Worm (Caenorhabditis elegans) whole organism, midembryonic: Measurements from ENCODE around the gene tra-1.
"Not testable (repeated sequence)": the region's sequence is repeated elsewhere in the genome, so short reads cannot be mapped to it uniquely, and the experiment has no call there.

Experiments
- T22C8.4 ChIP-seq: fragments of 200-800 bp; sonication (Bioruptor generic); IDR thresholded peaks from 2 replicates; pipeline ENCODE4 v1.3.6; 2022; ENCODE audit warnings: missing genetic modification characterization, missing compliant biosample characterization
- cog-1 ChIP-seq: sonication (generic microtip); optimal IDR thresholded peaks from 2 replicates; lab custom pipeline; 2016; ENCODE audit warnings: missing genetic modification characterization, missing compliant biosample characterization
- flt-1 ChIP-seq: fragments of 200-800 bp; sonication (Bioruptor generic); IDR thresholded peaks from 2 replicates; pipeline ENCODE4 v1.3.6; 2022; ENCODE audit warnings: missing genetic modification characterization, missing compliant biosample characterization
- klf-2 ChIP-seq: fragments of 200-800 bp; sonication (Bioruptor generic); conservative IDR thresholded peaks from 2 replicates; pipeline ENCODE4 v1.3.6; 2022; ENCODE audit warnings: missing genetic modification reagents, missing genetic modification characterization, missing compliant biosample characterization
- med-1 ChIP-seq: sonication (generic microtip); optimal IDR thresholded peaks from 2 replicates; lab custom pipeline; 2017; ENCODE audit warnings: missing genetic modification characterization, mild to moderate bottlenecking, missing compliant biosample characterization, antibody characterized with exemption, missing genetic modification reagents; ENCODE audit not compliant: insufficient read depth
- ref-1 ChIP-seq: fragments of 200-800 bp; sonication (Bioruptor generic); conservative IDR thresholded peaks from 2 replicates; pipeline ENCODE4 v1.3.6; 2022; ENCODE audit warnings: missing genetic modification reagents, missing genetic modification characterization, missing compliant biosample characterization
- tab-1 ChIP-seq: fragments of 200-800 bp; sonication (Bioruptor generic); IDR thresholded peaks from 2 replicates; pipeline ENCODE4 v1.3.6; 2022; ENCODE audit warnings: missing genetic modification characterization, missing compliant biosample characterization
- ztf-23 ChIP-seq: fragments of 200-800 bp; sonication (Bioruptor generic); IDR thresholded peaks from 2 replicates; pipeline ENCODE4 v1.3.6; 2022; ENCODE audit warnings: missing genetic modification reagents, missing genetic modification characterization, missing compliant biosample characterization
- ztf-29 ChIP-seq: fragments of 200-800 bp; sonication (Bioruptor generic); IDR thresholded peaks from 2 replicates; pipeline ENCODE4 v1.3.6; 2022; ENCODE audit warnings: missing genetic modification reagents, missing genetic modification characterization, missing compliant biosample characterization

Gene tra-1

DNA sequence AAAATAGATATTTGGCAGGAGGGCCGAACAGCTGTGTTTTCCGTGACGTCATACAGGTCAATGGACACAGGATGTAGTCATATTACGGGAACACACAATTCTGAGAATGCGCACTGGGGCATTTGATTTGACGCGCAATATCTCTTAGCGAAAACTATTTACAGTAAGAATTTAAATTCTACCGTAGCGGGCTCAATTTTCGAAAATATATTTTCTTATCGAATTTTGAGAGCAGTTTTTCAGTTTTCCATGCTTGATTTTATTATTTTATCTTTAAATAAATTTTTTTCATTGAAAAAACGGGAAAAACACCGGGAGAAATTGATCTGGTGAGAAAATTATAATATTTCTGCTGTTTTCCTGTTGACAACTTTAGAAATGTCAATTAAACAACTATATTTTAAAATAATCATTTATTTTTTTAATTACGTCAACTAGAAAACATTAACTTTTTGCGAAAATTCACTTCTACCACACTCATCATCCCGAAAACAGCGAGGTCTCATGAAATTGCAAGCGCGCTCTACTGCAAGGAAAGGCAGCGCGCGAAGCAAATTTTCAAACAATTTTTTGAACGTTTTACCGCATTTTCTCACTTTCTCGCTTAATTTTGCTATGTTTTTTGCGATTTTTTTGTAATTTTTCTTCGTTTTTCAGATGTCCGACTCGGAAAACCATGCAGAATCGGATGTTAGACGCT lies 53.1 kb downstream of the tra-1 start, which contains the start of the genes Y47D3A.1 and pola-1:
Gene Y47D3A.1 (minus strand): TSS at position 51 of the 700 bp plus-strand sequence.
Gene pola-1 (plus strand): TSS at position 658 of the 700 bp plus-strand sequence.
- TF ChIP-seq tab-1 (GFP tag; lab: Robert Waterston, UW) (no peak), cog-1 (tag; lab: Kevin White, UChicago) (peak; percentile 69), ztf-23 (GFP tag; lab: Robert Waterston, UW) (peak; percentile 84), klf-2 (GFP tag; lab: Robert Waterston, UW) (0 out of 2 replicates have a peak, but pooled peaks have one; percentile 60), flt-1 (GFP tag; lab: Robert Waterston, UW) (peak; percentile 79)

DNA sequence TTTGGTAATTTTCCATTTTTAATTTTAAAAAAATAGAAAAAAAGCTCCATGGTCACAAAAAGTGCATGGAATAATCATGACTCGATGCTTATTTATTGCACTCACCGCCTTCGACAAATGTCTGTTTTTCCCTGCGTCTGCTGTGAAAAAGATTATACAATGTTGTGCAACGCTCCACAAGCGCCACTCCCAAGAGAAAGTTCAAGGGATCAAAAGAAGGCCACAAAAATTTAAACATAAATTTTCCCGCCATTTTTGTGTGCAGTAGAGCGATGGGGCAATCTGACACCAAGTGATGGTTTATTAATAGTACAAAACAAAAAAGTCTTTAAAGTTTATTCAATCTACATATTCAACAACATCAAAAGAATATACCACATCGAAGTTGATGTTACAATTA lies 56.1 kb downstream of the tra-1 start, which contains the start of gene fbxa-128:
Gene fbxa-128 (minus strand): TSS at position 192 of the 400 bp plus-strand sequence.
- TF ChIP-seq ztf-23 (GFP tag; lab: Robert Waterston, UW) (no peak), tab-1 (GFP tag; lab: Robert Waterston, UW) (no peak), med-1 (GFP tag; lab: Kevin White, UChicago) (no peak), ztf-29 (no peak), T22C8.4 (no peak), klf-2 (GFP tag; lab: Robert Waterston, UW) (no peak), flt-1 (GFP tag; lab: Robert Waterston, UW) (no peak), cog-1 (tag; lab: Kevin White, UChicago) (no peak), ref-1 (GFP tag; lab: Robert Waterston, UW) (no peak)

DNA sequence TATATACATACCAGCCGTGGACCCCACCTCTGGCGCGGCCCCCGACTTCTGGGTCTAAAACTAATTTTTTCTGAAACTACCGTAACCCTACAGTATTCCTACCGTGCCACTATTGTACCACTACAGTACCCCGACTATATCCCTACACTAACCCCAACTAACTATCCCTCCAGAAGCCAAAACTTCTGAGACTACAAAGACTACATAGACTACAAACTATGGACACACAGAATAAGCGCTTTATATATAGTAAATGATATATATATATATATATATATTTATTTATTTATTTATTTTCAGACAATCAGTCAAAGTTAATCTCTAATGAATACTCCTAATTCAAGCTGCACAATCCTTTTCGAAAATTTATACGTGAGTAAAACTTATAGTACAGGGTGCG lies 63.5 kb downstream of the tra-1 start, which contains the start of gene pha-1:
Gene pha-1 (plus strand): TSS at position 301 of the 400 bp plus-strand sequence.
- TF ChIP-seq ztf-29; flt-1 (GFP tag; lab: Robert Waterston, UW); T22C8.4: not testable (repeated sequence)

DNA sequence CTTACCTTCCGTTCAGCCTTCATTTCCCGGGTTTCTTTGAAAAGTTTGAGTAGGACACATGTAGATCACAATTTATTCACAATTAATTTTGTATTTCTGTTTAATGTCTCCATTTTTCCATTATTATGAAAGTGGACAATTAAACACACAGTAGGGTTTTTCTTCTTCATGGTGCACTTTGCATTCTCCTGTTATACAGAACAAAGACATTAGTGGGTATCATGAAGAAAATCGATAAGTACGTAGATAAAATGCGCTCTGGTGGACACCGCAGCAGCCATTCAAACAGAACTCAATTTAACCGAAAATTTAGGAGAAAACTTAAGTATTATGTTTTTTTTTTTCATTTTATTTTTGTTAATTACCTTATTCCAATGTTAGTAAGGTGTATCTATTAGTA lies 65.6 kb downstream of the tra-1 start:
- TF ChIP-seq klf-2 (GFP tag; lab: Robert Waterston, UW) (no peak), T22C8.4 (peak; percentile 37; the same call in 1 of the 2 replicates)

DNA sequence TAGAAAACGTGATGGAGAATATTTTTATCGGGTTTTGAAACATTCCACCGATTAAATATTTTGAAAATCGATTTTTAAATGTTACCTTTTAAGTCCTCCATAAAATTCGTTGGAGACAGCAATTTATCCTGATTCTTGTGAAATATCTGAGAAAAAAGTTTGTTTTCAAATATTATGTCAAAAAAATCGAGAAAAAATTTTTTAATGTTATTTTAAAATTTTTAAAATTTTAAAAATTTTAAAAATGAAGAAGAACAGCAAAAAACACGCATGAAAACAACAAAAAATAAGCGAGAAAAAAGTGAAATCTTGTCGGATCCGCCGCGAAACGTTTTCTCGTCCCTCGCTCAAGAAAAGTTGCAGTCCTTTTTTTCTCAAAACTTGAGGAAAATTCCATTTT lies 67.5 kb downstream of the tra-1 start, which contains the start of gene Y48A6C.8:
Gene Y48A6C.8 (minus strand): TSS at position 101 of the 400 bp plus-strand sequence.
- TF ChIP-seq ref-1 (GFP tag; lab: Robert Waterston, UW) (no peak), med-1 (GFP tag; lab: Kevin White, UChicago) (no peak), flt-1 (GFP tag; lab: Robert Waterston, UW) (no peak), cog-1 (tag; lab: Kevin White, UChicago) (no peak), tab-1 (GFP tag; lab: Robert Waterston, UW) (no peak), klf-2 (GFP tag; lab: Robert Waterston, UW) (no peak), ztf-23 (GFP tag; lab: Robert Waterston, UW) (no peak), ztf-29 (no peak), T22C8.4 (no peak)

DNA sequence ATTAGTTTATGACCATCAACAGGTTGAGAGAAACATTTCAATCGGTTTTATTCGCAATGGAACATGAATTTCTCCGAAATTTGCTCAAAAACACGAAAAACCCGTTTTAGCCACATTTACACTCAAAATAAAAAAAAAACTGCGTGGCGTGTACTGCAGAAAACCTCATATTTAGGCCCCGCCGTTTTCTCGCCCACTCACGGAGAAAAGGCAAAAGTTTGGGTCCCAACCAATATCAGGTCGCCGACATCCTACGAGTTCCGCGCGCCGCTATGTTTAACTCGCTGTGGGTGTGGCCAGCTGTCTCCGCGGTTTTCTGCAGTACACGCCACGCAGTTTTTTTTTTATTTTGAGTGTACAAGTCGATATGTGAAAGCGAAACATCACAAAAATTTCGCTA lies 71.2 kb downstream of the tra-1 start:
- no peak for TF ChIP-seq cog-1 (tag; lab: Kevin White, UChicago)
- no peak for TF ChIP-seq ztf-29
- no peak for TF ChIP-seq klf-2 (GFP tag; lab: Robert Waterston, UW)
- 0 out of 2 replicates have a peak, but pooled peaks have one; percentile 15 for TF ChIP-seq flt-1 (GFP tag; lab: Robert Waterston, UW)
